Fruit fly (Drosophila melanogaster): ENCODE results near the gene CG5892.

dm6 chr3R:21276111-21276510 lies 33.7 kb downstream of the CG5892 start, which contains the start of gene CG3301:
- TF ChIP-seq OdsH (GFP tag; optimal IDR thresholded peaks at IDR 0.05) (no peak), usp (GFP tag; optimal IDR thresholded peaks at IDR 0.05) (no peak), lola (GFP tag; optimal IDR thresholded peaks at IDR 0.05) (no peak), Hr78 (GFP tag; optimal IDR thresholded peaks at IDR 0.05) (no peak), psq (GFP tag; optimal IDR thresholded peaks at IDR 0.05) (no peak), ey (GFP tag; optimal IDR thresholded peaks at IDR 0.05) (no peak), sv (GFP tag; optimal IDR thresholded peaks at IDR 0.05) (no peak), foxo (GFP tag; optimal IDR thresholded peaks at IDR 0.05) (no peak)
